Fruit fly (Drosophila melanogaster) whole organism, embryonic: Measurements from ENCODE around the gene CG14357.

Experiments
- Awh ChIP-seq: fragments of 200-800 bp; sonication (Bioruptor generic); IDR thresholded peaks from 2 replicates; pipeline ENCODE4, ENCODE4 v1.3.6; 2022; ENCODE audit warnings: missing biosample characterization, missing genetic modification characterization
- Blimp-1 ChIP-seq: fragments of 200-800 bp; sonication (Bioruptor generic); optimal IDR thresholded peaks from 3 replicates; lab custom pipeline; 2018; ENCODE audit warnings: missing biosample characterization, missing genetic modification characterization, mild to moderate bottlenecking, moderate library complexity, missing genetic modification reagents
- BtbVII ChIP-seq: fragments of 200-800 bp; sonication (Bioruptor generic); optimal IDR thresholded peaks from 3 replicates; lab custom pipeline; 2017; ENCODE audit warnings: missing biosample characterization, mild to moderate bottlenecking, missing genetic modification characterization
- CG10147 ChIP-seq: fragments of 200-800 bp; sonication (Bioruptor generic); optimal IDR thresholded peaks from 2 replicates; lab custom pipeline; 2019; ENCODE audit warnings: missing biosample characterization, mild to moderate bottlenecking, missing genetic modification characterization, moderate library complexity
- CG10274 ChIP-seq: fragments of 200-800 bp; sonication (Bioruptor generic); optimal IDR thresholded peaks from 3 replicates; lab custom pipeline; 2017; ENCODE audit warnings: missing biosample characterization, mild to moderate bottlenecking, missing genetic modification characterization
- CG10543 ChIP-seq: fragments of 200-800 bp; sonication (Bioruptor generic); optimal IDR thresholded peaks from 3 replicates; lab custom pipeline; 2017; ENCODE audit warnings: missing biosample characterization, mild to moderate bottlenecking, missing genetic modification characterization, moderate library complexity
- CG11456 ChIP-seq: fragments of 200-800 bp; sonication (Bioruptor generic); IDR thresholded peaks from 3 replicates; pipeline ENCODE4 v1.3.6; 2022; ENCODE audit warnings: missing biosample characterization, missing genetic modification characterization
- CG13624 ChIP-seq: fragments of 200-800 bp; sonication (Bioruptor generic); optimal IDR thresholded peaks from 2 replicates; lab custom pipeline; 2016; ENCODE audit warnings: missing biosample characterization, missing genetic modification characterization
- CG14710 ChIP-seq: fragments of 200-800 bp; sonication (Bioruptor generic); optimal IDR thresholded peaks from 3 replicates; lab custom pipeline; 2019; ENCODE audit warnings: missing biosample characterization, mild to moderate bottlenecking, missing genetic modification characterization, moderate library complexity
- CG1602 ChIP-seq: fragments of 200-800 bp; sonication (Bioruptor generic); optimal IDR thresholded peaks from 3 replicates; lab custom pipeline; 2016; ENCODE audit warnings: missing biosample characterization, missing genetic modification characterization
- CG16813 ChIP-seq: fragments of 200-800 bp; sonication (Bioruptor generic); IDR thresholded peaks from 3 replicates; pipeline ENCODE4 v1.3.6; 2022; ENCODE audit warnings: missing biosample characterization, missing genetic modification characterization; ENCODE audit not compliant: partially characterized antibody
- CG17912 ChIP-seq: fragments of 200-800 bp; sonication (Bioruptor generic); optimal IDR thresholded peaks from 2 replicates; lab custom pipeline; 2018; ENCODE audit warnings: missing biosample characterization, mild to moderate bottlenecking, missing genetic modification characterization
- CG18619 ChIP-seq: fragments of 200-800 bp; sonication (Bioruptor generic); optimal IDR thresholded peaks from 3 replicates; lab custom pipeline; 2017; ENCODE audit warnings: missing biosample characterization, mild to moderate bottlenecking, missing genetic modification characterization
- CG30403 ChIP-seq: fragments of 200-800 bp; sonication (Bioruptor generic); optimal IDR thresholded peaks from 3 replicates; lab custom pipeline; 2016; ENCODE audit warnings: missing biosample characterization, missing genetic modification characterization
- CG31441 ChIP-seq: fragments of 200-800 bp; sonication (Bioruptor generic); IDR thresholded peaks from 2 replicates; pipeline ENCODE4 v1.3.6; 2022; ENCODE audit warnings: missing biosample characterization, missing genetic modification characterization
- CG32532 ChIP-seq: fragments of 200-800 bp; sonication (Bioruptor generic); IDR thresholded peaks from 2 replicates; pipeline ENCODE4 v1.3.6; 2022; ENCODE audit warnings: missing biosample characterization, missing genetic modification characterization
- CG32772 ChIP-seq: fragments of 200-800 bp; sonication (Bioruptor generic); IDR thresholded peaks from 2 replicates; pipeline ENCODE4 v1.3.6; 2022; ENCODE audit warnings: missing biosample characterization, missing genetic modification characterization
- CG7839 ChIP-seq: fragments of 200-800 bp; sonication (Bioruptor generic); optimal IDR thresholded peaks from 3 replicates; lab custom pipeline; 2018; ENCODE audit warnings: missing biosample characterization, mild to moderate bottlenecking, missing genetic modification characterization, moderate library complexity
- CG8944 ChIP-seq: fragments of 200-800 bp; sonication (Bioruptor generic); optimal IDR thresholded peaks from 3 replicates; lab custom pipeline; 2016; ENCODE audit warnings: missing biosample characterization, missing genetic modification characterization
- Chrac-16 ChIP-seq: fragments of 200-800 bp; sonication (Bioruptor generic); optimal IDR thresholded peaks from 3 replicates; lab custom pipeline; 2016; ENCODE audit warnings: missing biosample characterization, missing genetic modification characterization
- D19A ChIP-seq: fragments of 200-800 bp; optimal IDR thresholded peaks from 3 replicates; lab custom pipeline; 2019; ENCODE audit warnings: missing biosample characterization, mild to moderate bottlenecking, missing genetic modification characterization, moderate library complexity
- Deaf1 ChIP-seq: fragments of 200-800 bp; optimal IDR thresholded peaks from 3 replicates; lab custom pipeline; 2019; ENCODE audit warnings: missing biosample characterization, mild to moderate bottlenecking, missing genetic modification characterization, moderate library complexity
- E2f1 ChIP-seq: fragments of 200-800 bp; sonication (Bioruptor generic); IDR thresholded peaks from 2 replicates; pipeline ENCODE4 v1.3.6; 2022; ENCODE audit warnings: missing biosample characterization, missing genetic modification characterization
- Gug ChIP-seq: fragments of 200-800 bp; sonication (Bioruptor generic); IDR thresholded peaks from 4 replicates; pipeline ENCODE4 v1.3.6; 2022; ENCODE audit warnings: missing biosample characterization, missing genetic modification characterization
- H15 ChIP-seq: fragments of 200-800 bp; sonication (Bioruptor generic); IDR thresholded peaks from 3 replicates; pipeline ENCODE4 v1.3.6; 2022; ENCODE audit warnings: missing biosample characterization, missing genetic modification characterization
- Hmx ChIP-seq: fragments of 200-800 bp; sonication (Bioruptor generic); optimal IDR thresholded peaks from 2 replicates; lab custom pipeline; 2016; ENCODE audit warnings: missing biosample characterization, missing genetic modification characterization
- amos ChIP-seq: fragments of 200-800 bp; sonication (Bioruptor generic); IDR thresholded peaks from 2 replicates; pipeline ENCODE4 v1.3.6; 2022; ENCODE audit warnings: missing biosample characterization, missing genetic modification characterization; ENCODE audit not compliant: partially characterized antibody
- ap ChIP-seq: fragments of 200-800 bp; sonication (Bioruptor generic); IDR thresholded peaks from 2 replicates; pipeline ENCODE4 v1.3.6; 2022; ENCODE audit warnings: missing biosample characterization, missing genetic modification characterization
- bab2 ChIP-seq: fragments of 200-800 bp; sonication (Bioruptor generic); optimal IDR thresholded peaks from 2 replicates; lab custom pipeline; 2016; ENCODE audit warnings: missing biosample characterization, missing genetic modification characterization
- chinmo ChIP-seq: fragments of 200-800 bp; sonication (Bioruptor generic); IDR thresholded peaks from 4 replicates; pipeline ENCODE4 v1.3.6; 2022; ENCODE audit warnings: missing biosample characterization, missing genetic modification characterization; ENCODE audit not compliant: partially characterized antibody
- crc ChIP-seq: fragments of 200-800 bp; sonication (Bioruptor generic); optimal IDR thresholded peaks from 2 replicates; lab custom pipeline; 2016; ENCODE audit warnings: missing biosample characterization, missing genetic modification characterization
- cwo ChIP-seq: fragments of 200-800 bp; sonication (Bioruptor generic); optimal IDR thresholded peaks from 3 replicates; lab custom pipeline; 2017; ENCODE audit warnings: missing biosample characterization, missing genetic modification characterization, mild to moderate bottlenecking, moderate library complexity, missing genetic modification reagents
- dimm ChIP-seq: fragments of 200-800 bp; sonication (Bioruptor generic); IDR thresholded peaks from 2 replicates; pipeline ENCODE4 v1.3.6; 2022; ENCODE audit warnings: missing biosample characterization, missing genetic modification characterization
- emc ChIP-seq: fragments of 200-800 bp; sonication (Bioruptor generic); optimal IDR thresholded peaks from 2 replicates; lab custom pipeline; 2016; ENCODE audit warnings: missing biosample characterization, missing genetic modification characterization
- fu2 ChIP-seq: fragments of 200-800 bp; sonication (Bioruptor generic); optimal IDR thresholded peaks from 2 replicates; lab custom pipeline; 2016; ENCODE audit warnings: missing biosample characterization, missing genetic modification characterization
- jumu ChIP-seq: fragments of 200-800 bp; sonication (Bioruptor generic); optimal IDR thresholded peaks from 3 replicates; lab custom pipeline; 2016; ENCODE audit warnings: missing biosample characterization, missing genetic modification characterization
- ken ChIP-seq: fragments of 200-800 bp; sonication (Bioruptor generic); IDR thresholded peaks from 3 replicates; pipeline ENCODE4 v1.3.6; 2022; ENCODE audit warnings: missing biosample characterization, missing genetic modification characterization
- lbe ChIP-seq: fragments of 200-800 bp; sonication (Bioruptor generic); optimal IDR thresholded peaks from 2 replicates; lab custom pipeline; 2016; ENCODE audit warnings: missing biosample characterization, mild to moderate bottlenecking, missing genetic modification characterization
- lilli ChIP-seq: fragments of 200-800 bp; sonication (Bioruptor generic); optimal IDR thresholded peaks from 3 replicates; lab custom pipeline; 2016; ENCODE audit warnings: missing biosample characterization, missing genetic modification characterization
- pb ChIP-seq: fragments of 200-800 bp; sonication (Bioruptor generic); optimal IDR thresholded peaks from 3 replicates; lab custom pipeline; 2016; ENCODE audit warnings: missing biosample characterization, missing genetic modification characterization
- pfk ChIP-seq: fragments of 200-800 bp; sonication (Bioruptor generic); optimal IDR thresholded peaks from 2 replicates; lab custom pipeline; 2018; ENCODE audit warnings: missing biosample characterization, mild to moderate bottlenecking, missing genetic modification characterization, moderate library complexity
- schlank ChIP-seq: fragments of 200-800 bp; sonication (Bioruptor generic); optimal IDR thresholded peaks from 2 replicates; lab custom pipeline; 2018; ENCODE audit warnings: missing biosample characterization, mild to moderate bottlenecking, missing genetic modification characterization
- sima ChIP-seq: fragments of 200-800 bp; sonication (Bioruptor generic); optimal IDR thresholded peaks from 2 replicates; lab custom pipeline; 2016; ENCODE audit warnings: missing biosample characterization, missing genetic modification characterization
- slbo ChIP-seq: fragments of 200-800 bp; sonication (Bioruptor generic); IDR thresholded peaks from 2 replicates; pipeline ENCODE4 v1.3.6; 2022; ENCODE audit warnings: missing biosample characterization, missing genetic modification characterization
- sna ChIP-seq: fragments of 200-800 bp; sonication (Bioruptor generic); IDR thresholded peaks from 2 replicates; pipeline ENCODE4 v1.3.6; 2022; ENCODE audit warnings: missing biosample characterization, missing genetic modification characterization; ENCODE audit not compliant: partially characterized antibody
- sob ChIP-seq: fragments of 200-800 bp; sonication (Bioruptor generic); IDR thresholded peaks from 2 replicates; pipeline ENCODE4 v1.3.6; 2022; ENCODE audit warnings: missing biosample characterization, missing genetic modification characterization
- sr ChIP-seq: fragments of 200-800 bp; sonication (Bioruptor generic); IDR thresholded peaks from 3 replicates; pipeline ENCODE4 v1.3.6; 2022; ENCODE audit warnings: missing biosample characterization, missing genetic modification characterization
- stc ChIP-seq: fragments of 200-800 bp; sonication (Bioruptor generic); IDR thresholded peaks from 2 replicates; pipeline ENCODE4 v1.3.6; 2022; ENCODE audit warnings: missing biosample characterization, missing genetic modification characterization
- tap ChIP-seq: fragments of 200-800 bp; optimal IDR thresholded peaks from 3 replicates; lab custom pipeline; 2019; ENCODE audit warnings: missing biosample characterization, mild to moderate bottlenecking, missing genetic modification characterization, moderate library complexity
- zen ChIP-seq: fragments of 200-800 bp; sonication (Bioruptor generic); optimal IDR thresholded peaks from 3 replicates; lab custom pipeline; 2018; ENCODE audit warnings: missing biosample characterization, mild to moderate bottlenecking, missing genetic modification characterization, moderate library complexity

The CG14357 gene

dm6 chr3R:14077026-14077425 lies 34.9 kb downstream of the CG14357 start (continued):
- TF ChIP-seq CG10147 (GFP tag; lab: Kevin White, UChicago) (peak; percentile 25), tap (peak; percentile 52), schlank (tag; lab: Kevin White, UChicago) (no peak), Blimp-1 (GFP tag; lab: Kevin White, UChicago) (peak; percentile 50), Deaf1 (tag; lab: Kevin White, UChicago) (peak; percentile 13), lilli (GFP tag; lab: Kevin White, UChicago) (peak; percentile 7), CG32772 (GFP tag; lab: Robert Waterston, UW) (peak; percentile 52; the same call in 1 of the 2 replicates), BtbVII (peak; percentile 35), CG14710 (tag; lab: Kevin White, UChicago) (peak; percentile 5), pb (GFP tag; lab: Kevin White, UChicago) (no peak)
- TF ChIP-seq, all 482 proteins: peak for 154

- 0 out of 2 replicates have a peak, but pooled peaks have one; percentile 8 for TF ChIP-seq CG31441 (GFP tag; lab: Robert Waterston, UW)
- no peak for TF ChIP-seq CG18619
- TF ChIP-seq H15 (GFP tag; lab: Robert Waterston, UW) = no peak
- TF ChIP-seq CG10274 (GFP tag; lab: Kevin White, UChicago) = no peak
- no peak for TF ChIP-seq slbo (GFP tag; lab: Robert Waterston, UW)
- TF ChIP-seq Gug = no peak
- TF ChIP-seq bab2 (GFP tag; lab: Kevin White, UChicago) = no peak
- no peak for TF ChIP-seq zen (tag; lab: Kevin White, UChicago)
- no peak for TF ChIP-seq sna
- no peak for TF ChIP-seq CG16813 (GFP tag; lab: Robert Waterston, UW)
- TF ChIP-seq lbe (GFP tag; lab: Kevin White, UChicago) = peak; percentile 2
- no peak for TF ChIP-seq CG1602
- no peak for TF ChIP-seq amos
- TF ChIP-seq E2f1 (GFP tag; lab: Robert Waterston, UW) = no peak
- TF ChIP-seq CG14710 (tag; lab: Kevin White, UChicago) = no peak
- no peak for TF ChIP-seq crc (GFP tag; lab: Kevin White, UChicago)
- peak; percentile 42; the same call in 1 of the 2 replicates for TF ChIP-seq CG32532 (GFP tag; lab: Robert Waterston, UW)
- no peak for TF ChIP-seq fu2 (GFP tag; lab: Kevin White, UChicago)
- no peak for TF ChIP-seq Awh (GFP tag; lab: Robert Waterston, UW)
- no peak for TF ChIP-seq jumu (GFP tag; lab: Kevin White, UChicago)
- TF ChIP-seq CG11456 = no peak
- TF ChIP-seq stc = 0 out of 2 replicates have a peak, but pooled peaks have one; percentile 16
- TF ChIP-seq CG8944 = no peak
- peak; percentile 9 for TF ChIP-seq pfk (GFP tag; lab: Kevin White, UChicago)
- peak; percentile 45 for TF ChIP-seq CG10543
- TF ChIP-seq D19A = peak; percentile 12
- TF ChIP-seq dimm (GFP tag; lab: Robert Waterston, UW) = no peak
- TF ChIP-seq ken (GFP tag; lab: Robert Waterston, UW) = no peak
- peak; percentile 68; the same call in 1 of the 4 replicates for TF ChIP-seq chinmo (GFP tag; lab: Robert Waterston, UW)
- no peak for TF ChIP-seq sima
- TF ChIP-seq emc (GFP tag; lab: Kevin White, UChicago) = no peak
- TF ChIP-seq CG17912 (GFP tag; lab: Kevin White, UChicago) = no peak
- TF ChIP-seq sob (GFP tag; lab: Robert Waterston, UW) = no peak
- TF ChIP-seq CG30403 = no peak
- peak; percentile 24 for TF ChIP-seq CG13624 (GFP tag; lab: Kevin White, UChicago)
- peak; percentile 28 for TF ChIP-seq cwo
- TF ChIP-seq sr (GFP tag; lab: Robert Waterston, UW) = no peak
- no peak for TF ChIP-seq Hmx (GFP tag; lab: Kevin White, UChicago)
- TF ChIP-seq CG7839 (tag; lab: Kevin White, UChicago) = no peak
- TF ChIP-seq Chrac-16 (GFP tag; lab: Kevin White, UChicago) = no peak
- TF ChIP-seq ap (GFP tag; lab: Robert Waterston, UW) = no peak
Measured at dm6 chr3R:14070664-14071063, 41.3 kb downstream of the CG14357 start.
